Fruit fly (Drosophila melanogaster): Measurements from ENCODE around the gene CG4815.

The CG4815 gene

dm6 chr3R:27954533-27954932 is 36.0 kb downstream of the CG4815 start, which contains the start of gene Nep7:
TSS of gene Nep7 (plus strand) at chr3R:27954917.
- no peak for TF ChIP-seq CG17801 (GFP tag; optimal IDR thresholded peaks at IDR 0.05; ENCODE audit: partially characterized antibody)

- no peak for TF ChIP-seq CG17801 (GFP tag; optimal IDR thresholded peaks at IDR 0.05; ENCODE audit: partially characterized antibody)
These were observed 36.7 kb downstream of the CG4815 start, which contains the start of gene CG4951 for dm6 chr3R:27953890-27954289. TSS of gene CG4951 (minus strand) at chr3R:27954112.

- TF ChIP-seq CG17801 (GFP tag; optimal IDR thresholded peaks at IDR 0.05; ENCODE audit: partially characterized antibody), result peak; percentile 64
These were observed 42.1 kb downstream of the CG4815 start, which contains the start of gene Gp93 for dm6 chr3R:27948421-27948906. TSS of gene Gp93 (plus strand) at chr3R:27948711.

dm6 chr3R:27947682-27948245 is 42.8 kb downstream of the CG4815 start, which contains the start of gene mfrn:
TSS of gene mfrn (minus strand) at chr3R:27948021.
- TF ChIP-seq CG17801 (GFP tag; optimal IDR thresholded peaks at IDR 0.05; ENCODE audit: partially characterized antibody), result no peak

- no peak for TF ChIP-seq CG17801 (GFP tag; optimal IDR thresholded peaks at IDR 0.05; ENCODE audit: partially characterized antibody)
These were observed 43.9 kb downstream of the CG4815 start for dm6 chr3R:27946555-27947204.

dm6 chr3R:27945398-27945797 is 45.2 kb downstream of the CG4815 start:
- no peak for TF ChIP-seq CG17801 (GFP tag; optimal IDR thresholded peaks at IDR 0.05; ENCODE audit: partially characterized antibody)
